Fruit fly (Drosophila melanogaster): ENCODE data around the gene bin.
A peak's percentile ranks its signal among the peaks of the same experiment; 100 is the strongest.

The bin gene

dm6 chr3L:6978757-6979386, 11.6 kb upstream of the bin start:
- TF ChIP-seq Ets98B (GFP tag; IDR thresholded peaks at IDR 0.05) (no peak), Pif1A (GFP tag; optimal IDR thresholded peaks at IDR 0.05) (no peak), D1 (tag; optimal IDR thresholded peaks at IDR 0.05) (no peak), CG4496 (GFP tag; IDR thresholded peaks at IDR 0.05) (no peak), Pif1B (GFP tag; optimal IDR thresholded peaks at IDR 0.05) (no peak), EcR (GFP tag; optimal IDR thresholded peaks at IDR 0.05) (no peak), CG17806 (tag; optimal IDR thresholded peaks at IDR 0.05) (no peak), CG9948 (tag; optimal IDR thresholded peaks at IDR 0.05) (no peak), CG13204 (GFP tag; optimal IDR thresholded peaks at IDR 0.05) (no peak), CG12605 (GFP tag; IDR thresholded peaks at IDR 0.05) (no peak), CG8159 (tag; optimal IDR thresholded peaks at IDR 0.05) (no peak), CG8301 (tag; optimal IDR thresholded peaks at IDR 0.05) (no peak)

dm6 chr3L:6979387-6980249, 10.8 kb upstream of the bin start, which contains the start of gene Galphai:
Gene Galphai, minus strand, starts transcription at chr3L:6980044.
- TF ChIP-seq CG8301 (tag; optimal IDR thresholded peaks at IDR 0.05), result no peak
- TF ChIP-seq D1 (tag; optimal IDR thresholded peaks at IDR 0.05), result no peak
- peak; percentile 25; the same call in 1 of the 2 replicates for TF ChIP-seq Ets98B (GFP tag; IDR thresholded peaks at IDR 0.05)
- peak; percentile 67 for TF ChIP-seq EcR (GFP tag; optimal IDR thresholded peaks at IDR 0.05)
- TF ChIP-seq CG8159 (tag; optimal IDR thresholded peaks at IDR 0.05), result peak; percentile 38
- no peak for TF ChIP-seq Snoo (tag; optimal IDR thresholded peaks at IDR 0.05)
- no peak; the same call in 1 of the 2 replicates for TF ChIP-seq CG12605 (GFP tag; IDR thresholded peaks at IDR 0.05)
- no peak for TF ChIP-seq CG14655 (GFP tag; optimal IDR thresholded peaks at IDR 0.05)
- TF ChIP-seq CG10348 (GFP tag; IDR thresholded peaks at IDR 0.05), result no peak
- TF ChIP-seq Pif1B (GFP tag; optimal IDR thresholded peaks at IDR 0.05), result peak; percentile 21
- peak; percentile 37 for TF ChIP-seq CG13204 (GFP tag; optimal IDR thresholded peaks at IDR 0.05)
- 0 out of 2 replicates have a peak, but pooled peaks have one; percentile 17 for TF ChIP-seq rn (GFP tag; IDR thresholded peaks at IDR 0.05)
- no peak for TF ChIP-seq CG9948 (tag; optimal IDR thresholded peaks at IDR 0.05)
- TF ChIP-seq CG4496 (GFP tag; IDR thresholded peaks at IDR 0.05), result no peak; the same call in 2 of the 3 replicates
- peak; percentile 41; the same call in 1 of the 3 replicates for TF ChIP-seq fd96Ca (GFP tag; IDR thresholded peaks at IDR 0.05)
- TF ChIP-seq CG32121 (GFP tag; IDR thresholded peaks at IDR 0.05), result no peak

- TF ChIP-seq Pif1B (GFP tag; optimal IDR thresholded peaks at IDR 0.05), result no peak
- TF ChIP-seq CG9948 (tag; optimal IDR thresholded peaks at IDR 0.05), result no peak
- TF ChIP-seq rn (GFP tag; IDR thresholded peaks at IDR 0.05), result no peak
- TF ChIP-seq Pif1A (GFP tag; optimal IDR thresholded peaks at IDR 0.05), result no peak
- TF ChIP-seq CG32121 (GFP tag; IDR thresholded peaks at IDR 0.05), result no peak
- no peak for TF ChIP-seq D1 (tag; optimal IDR thresholded peaks at IDR 0.05)
- no peak for TF ChIP-seq fd96Ca (GFP tag; IDR thresholded peaks at IDR 0.05)
- TF ChIP-seq CG14655 (GFP tag; optimal IDR thresholded peaks at IDR 0.05), result no peak
- TF ChIP-seq CG34367 (tag; optimal IDR thresholded peaks at IDR 0.05), result no peak
- TF ChIP-seq CG15710 (tag; optimal IDR thresholded peaks at IDR 0.05), result no peak
- TF ChIP-seq CG4496 (GFP tag; IDR thresholded peaks at IDR 0.05), result no peak
- TF ChIP-seq gl (tag; optimal IDR thresholded peaks at IDR 0.05), result no peak
- TF ChIP-seq CG8159 (tag; optimal IDR thresholded peaks at IDR 0.05), result no peak
- no peak for TF ChIP-seq CG12605 (GFP tag; IDR thresholded peaks at IDR 0.05)
- no peak for TF ChIP-seq CG17806 (tag; optimal IDR thresholded peaks at IDR 0.05)
- TF ChIP-seq EcR (GFP tag; optimal IDR thresholded peaks at IDR 0.05), result no peak
- no peak for TF ChIP-seq Ets98B (GFP tag; IDR thresholded peaks at IDR 0.05)
- no peak for TF ChIP-seq Snoo (tag; optimal IDR thresholded peaks at IDR 0.05)
- TF ChIP-seq CG13204 (GFP tag; optimal IDR thresholded peaks at IDR 0.05), result no peak
Observed at dm6 chr3L:6980553-6980952, 9.9 kb upstream of the bin start.

dm6 chr3L:6981109-6981741, 9.2 kb upstream of the bin start:
- TF ChIP-seq CG13204 (GFP tag; optimal IDR thresholded peaks at IDR 0.05) (peak; percentile 21), CG8159 (tag; optimal IDR thresholded peaks at IDR 0.05) (no peak), CG32121 (GFP tag; IDR thresholded peaks at IDR 0.05) (no peak), Pif1A (GFP tag; optimal IDR thresholded peaks at IDR 0.05) (no peak)

dm6 chr3L:6981823-6982222, 8.6 kb upstream of the bin start:
- TF ChIP-seq EcR (GFP tag; optimal IDR thresholded peaks at IDR 0.05) (no peak), CG14655 (GFP tag; optimal IDR thresholded peaks at IDR 0.05) (peak; percentile 14)

- no peak for TF ChIP-seq CG14655 (GFP tag; optimal IDR thresholded peaks at IDR 0.05)
- no peak for TF ChIP-seq CG9948 (tag; optimal IDR thresholded peaks at IDR 0.05)
- no peak for TF ChIP-seq CG10348 (GFP tag; IDR thresholded peaks at IDR 0.05)
- TF ChIP-seq D1 (tag; optimal IDR thresholded peaks at IDR 0.05), result no peak
- no peak for TF ChIP-seq CG17806 (tag; optimal IDR thresholded peaks at IDR 0.05)
- TF ChIP-seq fd96Ca (GFP tag; IDR thresholded peaks at IDR 0.05), result no peak
- TF ChIP-seq gl (tag; optimal IDR thresholded peaks at IDR 0.05), result no peak
- no peak for TF ChIP-seq EcR (GFP tag; optimal IDR thresholded peaks at IDR 0.05)
- TF ChIP-seq CG12605 (GFP tag; IDR thresholded peaks at IDR 0.05), result no peak
- no peak for TF ChIP-seq Ets98B (GFP tag; IDR thresholded peaks at IDR 0.05)
- no peak for TF ChIP-seq CG13204 (GFP tag; optimal IDR thresholded peaks at IDR 0.05)
- no peak for TF ChIP-seq CG15710 (tag; optimal IDR thresholded peaks at IDR 0.05)
- TF ChIP-seq rn (GFP tag; IDR thresholded peaks at IDR 0.05), result no peak
- no peak for TF ChIP-seq CG32121 (GFP tag; IDR thresholded peaks at IDR 0.05)
- no peak for TF ChIP-seq Snoo (tag; optimal IDR thresholded peaks at IDR 0.05)
- TF ChIP-seq CG8301 (tag; optimal IDR thresholded peaks at IDR 0.05), result no peak
- no peak for TF ChIP-seq Pif1B (GFP tag; optimal IDR thresholded peaks at IDR 0.05)
- no peak for TF ChIP-seq CG8159 (tag; optimal IDR thresholded peaks at IDR 0.05)
Observed at dm6 chr3L:6984486-6984885, 5.9 kb upstream of the bin start, which contains the start of the genes CG32388 and CG43439. Gene CG32388, minus strand, starts transcription at chr3L:6984586. Gene CG43439, minus strand, starts transcription at chr3L:6984586.

Measured in whole organism, pupa.